Fruit fly (Drosophila melanogaster) whole organism, prepupa: ENCODE measurements around the gene CG8064.

Source experiments
- CG4318 ChIP-seq: fragments of 200-800 bp; sonication (Bioruptor generic); optimal IDR thresholded peaks from 3 replicates; lab custom pipeline; 2017; ENCODE audit warnings: missing biosample characterization, mild to moderate bottlenecking, missing genetic modification characterization
- CG6854 ChIP-seq: fragments of 200-800 bp; sonication (Bioruptor generic); optimal IDR thresholded peaks from 2 replicates; lab custom pipeline; 2017; ENCODE audit warnings: missing biosample characterization, mild to moderate bottlenecking, missing genetic modification characterization
- CG7368 ChIP-seq: fragments of 200-800 bp; sonication (Bioruptor generic); optimal IDR thresholded peaks from 3 replicates; lab custom pipeline; 2016; ENCODE audit warnings: missing biosample characterization, missing genetic modification characterization
- Eip75B ChIP-seq: fragments of 200-800 bp; sonication (Bioruptor generic); optimal IDR thresholded peaks from 3 replicates; lab custom pipeline; 2016; ENCODE audit warnings: missing biosample characterization, missing genetic modification characterization
- Hr4 ChIP-seq: fragments of 200-800 bp; sonication (Bioruptor generic); optimal IDR thresholded peaks from 3 replicates; lab custom pipeline; 2016; ENCODE audit warnings: missing biosample characterization, missing genetic modification characterization
- acj6 ChIP-seq: fragments of 200-800 bp; sonication (Bioruptor generic); optimal IDR thresholded peaks from 3 replicates; lab custom pipeline; 2016; ENCODE audit warnings: missing biosample characterization, missing genetic modification characterization
- cyc ChIP-seq: fragments of 200-800 bp; sonication (Bioruptor generic); optimal IDR thresholded peaks from 3 replicates; lab custom pipeline; 2016; ENCODE audit warnings: missing biosample characterization, missing genetic modification characterization
- fd59A ChIP-seq: fragments of 200-800 bp; sonication (Bioruptor generic); optimal IDR thresholded peaks from 2 replicates; lab custom pipeline; 2017; ENCODE audit warnings: missing biosample characterization, mild to moderate bottlenecking, missing genetic modification characterization, missing genetic modification reagents
- pdm3 ChIP-seq: fragments of 200-800 bp; sonication (Bioruptor generic); optimal IDR thresholded peaks from 3 replicates; lab custom pipeline; 2016; ENCODE audit warnings: missing biosample characterization, missing genetic modification characterization

DNA sequence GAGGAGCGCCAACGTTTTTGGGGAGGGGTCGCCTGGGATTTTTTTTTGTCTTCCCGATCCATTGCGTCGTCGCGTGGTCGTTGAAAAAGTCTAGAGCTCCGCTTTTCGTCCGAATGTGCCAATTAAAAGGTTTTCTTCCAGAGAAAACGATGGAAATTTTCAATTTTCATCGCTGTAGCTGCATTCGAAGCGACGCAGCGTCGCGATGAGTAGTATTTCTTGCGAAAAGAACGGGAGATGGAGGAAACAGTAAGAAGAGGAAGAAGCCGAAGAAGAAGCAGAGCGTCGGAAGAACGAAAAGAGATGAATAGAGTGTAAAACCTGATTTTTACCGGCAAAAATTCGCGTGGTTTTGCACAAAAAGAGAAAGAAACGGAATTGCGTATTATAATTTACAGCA lies 40.5 kb upstream of the CG8064 start:
- TF ChIP-seq fd59A (GFP tag; lab: Kevin White, UChicago) (no peak), CG6854 (no peak), pdm3 (no peak), CG4318 (GFP tag; lab: Kevin White, UChicago) (no peak), Hr4 (no peak), Eip75B (no peak), CG7368 (GFP tag; lab: Kevin White, UChicago) (no peak), cyc (no peak), acj6 (no peak)
